Fruit fly (Drosophila melanogaster) whole organism, embryonic: ENCODE measurements around the gene Wbp2.

ENCODE experiments used
- CG13123 ChIP-seq: fragments of 200-800 bp; sonication (Bioruptor generic); optimal IDR thresholded peaks from 2 replicates; lab custom pipeline; 2016; ENCODE audit warnings: missing biosample characterization, missing genetic modification characterization
- bab2 ChIP-seq: fragments of 200-800 bp; sonication (Bioruptor generic); optimal IDR thresholded peaks from 2 replicates; lab custom pipeline; 2016; ENCODE audit warnings: missing biosample characterization, missing genetic modification characterization
- fu2 ChIP-seq: fragments of 200-800 bp; sonication (Bioruptor generic); optimal IDR thresholded peaks from 2 replicates; lab custom pipeline; 2016; ENCODE audit warnings: missing biosample characterization, missing genetic modification characterization
- gce ChIP-seq: fragments of 200-800 bp; sonication (Bioruptor generic); IDR thresholded peaks from 3 replicates; pipeline ENCODE4 v1.3.6; 2022; ENCODE audit warnings: missing biosample characterization, missing genetic modification characterization
- pnt ChIP-seq: fragments of 200-800 bp; sonication (Bioruptor generic); optimal IDR thresholded peaks from 3 replicates; lab custom pipeline; 2016; ENCODE audit warnings: missing biosample characterization, missing genetic modification characterization

dm6 chr3L:12828532-12828931 is 21.4 kb upstream of the Wbp2 start:
- TF ChIP-seq pnt (GFP tag; lab: Kevin White, UChicago) (no peak), fu2 (GFP tag; lab: Kevin White, UChicago) (no peak), bab2 (no peak), CG13123 (GFP tag; lab: Kevin White, UChicago) (no peak), gce (GFP tag; lab: Robert Waterston, UW) (no peak)
